Worm (Caenorhabditis elegans) whole organism, young adult: ENCODE results near the gene npr-30.

Source experiments
- B0019.2 ChIP-seq: fragments of 200-800 bp; sonication (Bioruptor generic); conservative IDR thresholded peaks from 2 replicates; pipeline ENCODE4 v1.3.6; 2022; ENCODE audit warnings: missing genetic modification reagents, missing genetic modification characterization, missing compliant biosample characterization
- B0336.3 ChIP-seq: fragments of 200-800 bp; sonication (Bioruptor generic); IDR thresholded peaks from 2 replicates; pipeline ENCODE4 v1.3.6; 2022; ENCODE audit warnings: missing genetic modification characterization, missing compliant biosample characterization
- D2030.7 ChIP-seq: fragments of 200-800 bp; sonication (Bioruptor generic); IDR thresholded peaks from 2 replicates; pipeline ENCODE4 v1.3.6; 2022; ENCODE audit warnings: missing genetic modification reagents, missing genetic modification characterization, missing compliant biosample characterization
- F23B12.7 ChIP-seq: sonication (generic microtip); optimal IDR thresholded peaks from 2 replicates; lab custom pipeline; 2017; ENCODE audit warnings: missing genetic modification characterization, mild to moderate bottlenecking, missing compliant biosample characterization, antibody characterized with exemption, moderate library complexity; ENCODE audit not compliant: insufficient read depth
- F55B11.4 ChIP-seq: sonication (generic microtip); optimal IDR thresholded peaks from 2 replicates; lab custom pipeline; 2016; ENCODE audit warnings: missing compliant biosample characterization, missing genetic modification characterization, borderline replicate concordance; ENCODE audit not compliant: insufficient read depth
- F57A8.1 ChIP-seq: fragments of 200-800 bp; sonication (Bioruptor generic); optimal IDR thresholded peaks from 2 replicates; lab custom pipeline; 2018; ENCODE audit warnings: mild to moderate bottlenecking, missing genetic modification characterization, moderate library complexity, missing compliant biosample characterization
- K11D2.4 ChIP-seq: fragments of 200-800 bp; sonication (Bioruptor generic); IDR thresholded peaks from 2 replicates; pipeline ENCODE4 v1.3.6; 2022; ENCODE audit warnings: missing genetic modification reagents, missing genetic modification characterization, missing compliant biosample characterization
- T26A5.8 ChIP-seq: sonication (generic microtip); optimal IDR thresholded peaks from 2 replicates; lab custom pipeline; 2016; ENCODE audit warnings: missing genetic modification characterization, missing compliant biosample characterization
- Y53G8AR.9 ChIP-seq: fragments of 200-800 bp; sonication (Bioruptor generic); conservative IDR thresholded peaks from 2 replicates; pipeline ENCODE4 v1.3.6; 2022; ENCODE audit warnings: missing genetic modification reagents, missing genetic modification characterization, missing compliant biosample characterization
- Y56A3A.18 ChIP-seq: fragments of 200-800 bp; sonication (Bioruptor generic); IDR thresholded peaks from 2 replicates; pipeline ENCODE4 v1.3.6; 2022; ENCODE audit warnings: missing genetic modification reagents, missing genetic modification characterization, missing compliant biosample characterization
- akir-1 ChIP-seq: fragments of 200-800 bp; sonication (Bioruptor generic); optimal IDR thresholded peaks from 2 replicates; lab custom pipeline; 2018; ENCODE audit warnings: mild to moderate bottlenecking, missing genetic modification characterization, moderate library complexity, missing compliant biosample characterization
- ama-1 ChIP-seq, 3 experiments: fragments of 150-350 bp in 1 of 3; sonication (generic microtip) in 2 of 3; optimal IDR thresholded peaks; 2 replicates each; lab custom pipeline; 2014 to 2018; ENCODE audit warnings: missing biosample characterization in 2 of 3, missing genetic modification characterization in 2 of 3, missing genetic modification reagents in 2 of 3
- attf-3 ChIP-seq: fragments of 200-800 bp; sonication (Bioruptor generic); conservative IDR thresholded peaks from 2 replicates; pipeline ENCODE4 v1.3.6; 2022; ENCODE audit warnings: missing genetic modification reagents, missing genetic modification characterization, missing compliant biosample characterization
- attf-5 ChIP-seq: fragments of 200-800 bp; sonication (Bioruptor generic); optimal IDR thresholded peaks from 2 replicates; lab custom pipeline; 2018; ENCODE audit warnings: mild to moderate bottlenecking, missing genetic modification characterization, missing compliant biosample characterization
- attf-6 ChIP-seq: fragments of 200-800 bp; sonication (Bioruptor generic); IDR thresholded peaks from 2 replicates; pipeline ENCODE4 v1.3.6; 2022; ENCODE audit warnings: missing genetic modification reagents, missing genetic modification characterization, missing compliant biosample characterization
- bed-1 ChIP-seq: fragments of 200-800 bp; sonication (Bioruptor generic); IDR thresholded peaks from 2 replicates; pipeline ENCODE4 v1.3.6; 2022; ENCODE audit warnings: missing genetic modification reagents, missing genetic modification characterization, missing compliant biosample characterization
- bed-2 ChIP-seq: fragments of 200-800 bp; sonication (Bioruptor generic); IDR thresholded peaks from 2 replicates; pipeline ENCODE4 v1.3.6; 2022; ENCODE audit warnings: missing genetic modification reagents, missing genetic modification characterization, missing compliant biosample characterization
- ccch-3 ChIP-seq: fragments of 200-800 bp; sonication (Bioruptor generic); optimal IDR thresholded peaks from 2 replicates; lab custom pipeline; 2018; ENCODE audit warnings: mild to moderate bottlenecking, missing genetic modification characterization, missing compliant biosample characterization
- cebp-2 ChIP-seq: fragments of 200-800 bp; sonication (Bioruptor generic); IDR thresholded peaks from 2 replicates; pipeline ENCODE4 v1.3.6; 2022; ENCODE audit warnings: missing genetic modification characterization, missing compliant biosample characterization
- ceh-40 ChIP-seq: fragments of 200-800 bp; sonication (Bioruptor generic); IDR thresholded peaks from 2 replicates; pipeline ENCODE4 v1.3.6; 2022; ENCODE audit warnings: missing genetic modification characterization, missing compliant biosample characterization
- ceh-58 ChIP-seq: fragments of 200-800 bp; sonication (Bioruptor generic); IDR thresholded peaks from 2 replicates; pipeline ENCODE4 v1.3.6; 2022; ENCODE audit warnings: missing genetic modification characterization, missing compliant biosample characterization
- ceh-79 ChIP-seq: sonication (generic microtip); optimal IDR thresholded peaks from 2 replicates; lab custom pipeline; 2017; ENCODE audit warnings: mild to moderate bottlenecking, missing genetic modification characterization, missing compliant biosample characterization
- efl-1 ChIP-seq: fragments of 150-350 bp; optimal IDR thresholded peaks from 2 replicates; lab custom pipeline; 2014; ENCODE audit warnings: missing biosample characterization, missing genetic modification reagents, missing genetic modification characterization
- him-1 ChIP-seq: sonication (generic microtip); optimal IDR thresholded peaks from 2 replicates; lab custom pipeline; 2016; ENCODE audit warnings: missing genotype, missing genetic modification reagents, missing genetic modification characterization, missing compliant biosample characterization
- hlh-12 ChIP-seq: sonication (generic microtip); optimal IDR thresholded peaks from 2 replicates; lab custom pipeline; 2016; ENCODE audit warnings: missing genetic modification characterization, missing compliant biosample characterization
- hlh-26 ChIP-seq: fragments of 200-800 bp; sonication (Bioruptor generic); conservative IDR thresholded peaks from 2 replicates; pipeline ENCODE4 v1.3.6; 2022; ENCODE audit warnings: missing genetic modification reagents, missing genetic modification characterization, missing compliant biosample characterization
- hsf-1 ChIP-seq: fragments of 200-800 bp; sonication (Bioruptor generic); IDR thresholded peaks from 2 replicates; pipeline ENCODE4 v1.3.6; 2022; ENCODE audit warnings: missing genetic modification reagents, missing genetic modification characterization, missing compliant biosample characterization
- let-607 ChIP-seq, 2 experiments: fragments of 200-800 bp in 1 of 2; sonication (Bioruptor generic) in 1 of 2; sonication (generic microtip) in 1 of 2; optimal IDR thresholded peaks; 2 replicates each; lab custom pipeline; 2016 to 2018; ENCODE audit warnings: mild to moderate bottlenecking in 2 of 2, missing compliant biosample characterization in 2 of 2, missing genetic modification characterization in 2 of 2, moderate library complexity in 2 of 2, missing genotype in 1 of 2
- lir-1 ChIP-seq: fragments of 200-800 bp; sonication (Bioruptor generic); conservative IDR thresholded peaks from 2 replicates; pipeline ENCODE4 v1.3.6; 2022; ENCODE audit warnings: missing genetic modification reagents, missing genetic modification characterization, missing compliant biosample characterization
- lsy-27 ChIP-seq: sonication (generic microtip); optimal IDR thresholded peaks from 2 replicates; lab custom pipeline; 2017; ENCODE audit warnings: missing genetic modification characterization, mild to moderate bottlenecking, missing compliant biosample characterization, antibody characterized with exemption, missing genotype, borderline replicate concordance; ENCODE audit not compliant: insufficient read depth
- madf-3 ChIP-seq: fragments of 200-800 bp; sonication (Bioruptor generic); IDR thresholded peaks from 2 replicates; pipeline ENCODE4 v1.3.6; 2022; ENCODE audit warnings: missing genetic modification reagents, missing genetic modification characterization, missing compliant biosample characterization
- mes-4 ChIP-seq: sonication (generic microtip); optimal IDR thresholded peaks from 2 replicates; lab custom pipeline; 2016; ENCODE audit warnings: missing genotype, missing genetic modification characterization, missing compliant biosample characterization
- nfyb-1 ChIP-seq: fragments of 200-800 bp; sonication (Bioruptor generic); IDR thresholded peaks from 2 replicates; pipeline ENCODE4 v1.3.6; 2022; ENCODE audit warnings: missing genetic modification reagents, missing genetic modification characterization, missing compliant biosample characterization
- nhr-120 ChIP-seq: fragments of 200-800 bp; sonication (Bioruptor generic); IDR thresholded peaks from 2 replicates; pipeline ENCODE4 v1.3.6; 2022; ENCODE audit warnings: missing genetic modification characterization, missing compliant biosample characterization
- nhr-179 ChIP-seq: sonication (generic microtip); optimal IDR thresholded peaks from 2 replicates; lab custom pipeline; 2016; ENCODE audit warnings: mild to moderate bottlenecking, missing genetic modification characterization, missing compliant biosample characterization
- nhr-27 ChIP-seq: fragments of 200-800 bp; sonication (Bioruptor generic); optimal IDR thresholded peaks from 2 replicates; lab custom pipeline; 2018; ENCODE audit warnings: mild to moderate bottlenecking, missing genetic modification characterization, moderate library complexity, missing compliant biosample characterization
- nhr-80 ChIP-seq: sonication (generic microtip); optimal IDR thresholded peaks from 2 replicates; lab custom pipeline; 2016; ENCODE audit warnings: missing genetic modification characterization, missing compliant biosample characterization
- repo-1 ChIP-seq: sonication (generic microtip); optimal IDR thresholded peaks from 2 replicates; lab custom pipeline; 2017; ENCODE audit warnings: mild to moderate bottlenecking, missing genetic modification characterization, missing compliant biosample characterization
- rpc-1 ChIP-seq, 2 experiments: fragments of 150-350 bp in 1 of 2; sonication (generic microtip) in 1 of 2; optimal IDR thresholded peaks; 2 replicates each; lab custom pipeline; 2014 to 2018; ENCODE audit warnings: missing biosample characterization in 1 of 2, missing genetic modification characterization in 1 of 2, missing genetic modification reagents in 1 of 2, missing genotype in 1 of 2
- sdz-38 ChIP-seq: sonication (generic microtip); optimal IDR thresholded peaks from 2 replicates; lab custom pipeline; 2016; ENCODE audit warnings: missing genotype, missing genetic modification characterization, missing compliant biosample characterization
- sea-2 ChIP-seq: fragments of 200-800 bp; sonication (Bioruptor generic); IDR thresholded peaks from 2 replicates; pipeline ENCODE4 v1.3.6; 2022; ENCODE audit warnings: missing genetic modification characterization, missing compliant biosample characterization
- snpc-1.1 ChIP-seq: sonication (generic microtip); optimal IDR thresholded peaks from 2 replicates; lab custom pipeline; 2017; ENCODE audit warnings: missing genetic modification characterization, mild to moderate bottlenecking, missing compliant biosample characterization, antibody characterized with exemption, moderate library complexity, missing genotype, missing genetic modification reagents; ENCODE audit not compliant: insufficient read depth
- sptf-2 ChIP-seq: fragments of 200-800 bp; sonication (Bioruptor generic); optimal IDR thresholded peaks from 2 replicates; lab custom pipeline; 2018; ENCODE audit warnings: mild to moderate bottlenecking, missing genetic modification characterization, missing compliant biosample characterization
- tbp1 ChIP-seq: fragments of 200-800 bp; sonication (Bioruptor generic); optimal IDR thresholded peaks from 2 replicates; lab custom pipeline; 2018; ENCODE audit warnings: mild to moderate bottlenecking, missing genetic modification characterization, missing compliant biosample characterization
- tbx-9 ChIP-seq: sonication (generic microtip); optimal IDR thresholded peaks from 2 replicates; lab custom pipeline; 2016; ENCODE audit warnings: borderline replicate concordance, missing genetic modification characterization, inconsistent platforms, missing compliant biosample characterization
- xnd-1 ChIP-seq: sonication (generic microtip); optimal IDR thresholded peaks from 2 replicates; lab custom pipeline; 2016; ENCODE audit warnings: missing genotype, missing genetic modification reagents, missing genetic modification characterization, missing compliant biosample characterization
- zfh-2 ChIP-seq: fragments of 200-800 bp; sonication (Bioruptor generic); conservative IDR thresholded peaks from 2 replicates; pipeline ENCODE4 v1.3.6; 2022; ENCODE audit warnings: missing genetic modification reagents, missing genetic modification characterization, missing compliant biosample characterization
- ztf-22 ChIP-seq: fragments of 200-800 bp; sonication (Bioruptor generic); optimal IDR thresholded peaks from 2 replicates; lab custom pipeline; 2018; ENCODE audit warnings: mild to moderate bottlenecking, missing genetic modification characterization, moderate library complexity, missing compliant biosample characterization
- ztf-28 ChIP-seq: fragments of 200-800 bp; sonication (Bioruptor generic); IDR thresholded peaks from 2 replicates; pipeline ENCODE4 v1.3.6; 2022; ENCODE audit warnings: missing genetic modification reagents, missing genetic modification characterization, missing compliant biosample characterization

npr-30 gene

ce11 chrIII:25582-25996 lies 22.5 kb downstream of the npr-30 start (continued):
- TF ChIP-seq nhr-179 (tag; lab: Kevin White, UChicago) (no peak), bed-2 (GFP tag; lab: Robert Waterston, UW) (no peak), rpc-1 (optimal IDR thresholded peaks at IDR 0.05; lab: Kevin White, UChicago) (no peak), rpc-1 (tag; optimal IDR thresholded peaks at IDR 0.05; lab: Kevin White, UChicago) (no peak), lsy-27 (tag; lab: Kevin White, UChicago) (no peak), Y53G8AR.9 (no peak), F23B12.7 (tag; lab: Kevin White, UChicago) (no peak), nhr-80 (tag; lab: Kevin White, UChicago) (no peak), attf-6 (GFP tag; lab: Robert Waterston, UW) (no peak), B0336.3 (GFP tag; lab: Robert Waterston, UW) (no peak), cebp-2 (GFP tag; lab: Robert Waterston, UW) (no peak), ceh-40 (GFP tag; lab: Robert Waterston, UW) (no peak), sdz-38 (tag; lab: Kevin White, UChicago) (no peak), ceh-79 (tag; lab: Kevin White, UChicago) (no peak), attf-5 (GFP tag; lab: Kevin White, UChicago) (peak; percentile 22), mes-4 (tag; lab: Kevin White, UChicago) (no peak), zfh-2 (peak; percentile 96), hlh-12 (tag; lab: Kevin White, UChicago) (no peak), ztf-22 (GFP tag; lab: Kevin White, UChicago) (no peak), tbx-9 (tag; lab: Kevin White, UChicago) (no peak), F55B11.4 (tag; lab: Kevin White, UChicago) (no peak), Y56A3A.18 (0 out of 2 replicates have a peak, but pooled peaks have one; percentile 23), B0019.2 (GFP tag; lab: Robert Waterston, UW) (no peak), ceh-58 (no peak), him-1 (tag; lab: Kevin White, UChicago) (no peak), sptf-2 (GFP tag; lab: Kevin White, UChicago) (no peak), xnd-1 (tag; lab: Kevin White, UChicago) (no peak), D2030.7 (GFP tag; lab: Robert Waterston, UW) (no peak), nhr-120 (GFP tag; lab: Robert Waterston, UW) (no peak), madf-3 (GFP tag; lab: Robert Waterston, UW) (no peak), ccch-3 (no peak), ama-1 (optimal IDR thresholded peaks at IDR 0.05; lab: Kevin White, UChicago) (no peak), ama-1 (GFP tag; optimal IDR thresholded peaks at IDR 0.05; lab: Kevin White, UChicago) (no peak), attf-3 (GFP tag; lab: Robert Waterston, UW) (no peak), nfyb-1 (GFP tag; lab: Robert Waterston, UW) (peak; percentile 61; the same call in 1 of the 2 replicates), bed-1 (no peak), hsf-1 (GFP tag; lab: Robert Waterston, UW) (no peak), nhr-27 (tag; lab: Kevin White, UChicago) (no peak), hlh-26 (GFP tag; lab: Robert Waterston, UW) (no peak), akir-1 (GFP tag; lab: Kevin White, UChicago) (no peak), lir-1 (GFP tag; lab: Robert Waterston, UW) (no peak), snpc-1.1 (no peak), ztf-28 (GFP tag; lab: Robert Waterston, UW) (no peak), K11D2.4 (GFP tag; lab: Robert Waterston, UW) (peak; percentile 74), efl-1 (GFP tag; lab: Kevin White, UChicago) (no peak), tbp1 (no peak), let-607 (tag; optimal IDR thresholded peaks at IDR 0.05; lab: Kevin White, UChicago) (no peak), sea-2 (no peak), F57A8.1 (GFP tag; lab: Kevin White, UChicago) (no peak), repo-1 (no peak), T26A5.8 (tag; lab: Kevin White, UChicago) (no peak)
